Worm (Caenorhabditis elegans): Measurements from ENCODE around the gene Y42H9AR.5.
A peak's percentile ranks its signal among the peaks of the same experiment; 100 is the strongest.

Y42H9AR.5 gene

ce11 chrIV:8152145-8152544 is 49.8 kb downstream of the Y42H9AR.5 start, which contains the start of gene faah-2:
faah-2 (plus strand) TSS chrIV:8152445.
- TF ChIP-seq unc-62 (GFP tag; optimal IDR thresholded peaks at IDR 0.05 in 1 of 2) (peak in 1 of 2 experiments; percentile 50), unc-62 (tag; optimal IDR thresholded peaks at IDR 0.05) (no peak), zip-11 (GFP tag; IDR thresholded peaks at IDR 0.05) (no peak)

DNA sequence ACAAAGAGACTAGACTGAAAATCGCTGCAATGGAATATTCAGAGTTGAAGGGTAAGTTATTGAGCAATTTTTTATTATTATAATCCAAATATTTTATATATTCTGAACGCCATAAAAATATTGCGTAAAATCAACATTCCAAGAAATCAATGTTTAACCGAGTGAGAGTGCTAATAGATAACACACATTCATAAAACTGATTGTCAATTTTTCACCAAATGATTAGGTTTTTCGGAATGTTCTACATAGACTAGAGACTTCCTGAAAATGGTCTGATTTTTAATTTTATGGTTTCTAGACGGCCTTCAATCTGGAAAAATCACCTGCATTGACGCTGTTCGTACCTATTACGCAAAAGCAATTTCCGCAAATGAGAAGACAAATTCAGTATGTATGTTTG is 50.4 kb downstream of the Y42H9AR.5 start:
- TF ChIP-seq nhr-76 (tag; optimal IDR thresholded peaks at IDR 0.05) (no peak), Y5F2A.4 (GFP tag; optimal IDR thresholded peaks at IDR 0.05) (no peak), mdt-29 (GFP tag; IDR thresholded peaks at IDR 0.05) (no peak), Y48G9A.11 (GFP tag; IDR thresholded peaks at IDR 0.05) (no peak), nhr-42 (GFP tag; IDR thresholded peaks at IDR 0.05) (no peak), lim-7 (GFP tag; IDR thresholded peaks at IDR 0.05) (no peak), spr-1 (tag; optimal IDR thresholded peaks at IDR 0.05) (no peak), rbr-2 (tag; optimal IDR thresholded peaks at IDR 0.05) (no peak), pqm-1 (tag; optimal IDR thresholded peaks at IDR 0.05) (peak; percentile 54), skn-1 (tag; optimal IDR thresholded peaks at IDR 0.05) (no peak), php-3 (GFP tag; IDR thresholded peaks at IDR 0.05) (no peak), cey-2 (tag; optimal IDR thresholded peaks at IDR 0.05; ENCODE audit: borderline replicate concordance, insufficient read depth) (no peak), hlh-11 (tag; optimal IDR thresholded peaks at IDR 0.05) (peak; percentile 11), nhr-102 (tag; optimal IDR thresholded peaks at IDR 0.05) (no peak), lin-29 (GFP tag; IDR thresholded peaks at IDR 0.05) (no peak), dmd-8 (GFP tag; IDR thresholded peaks at IDR 0.05) (no peak), snpc-1.2 (GFP tag; IDR thresholded peaks at IDR 0.05) (no peak), lin-1 (GFP tag; IDR thresholded peaks at IDR 0.05) (no peak), dve-1 (tag; optimal IDR thresholded peaks at IDR 0.05; ENCODE audit: insufficient read depth) (peak; percentile 21), ceh-20 (GFP tag; IDR thresholded peaks at IDR 0.05) (no peak), nhr-41 (GFP tag; IDR thresholded peaks at IDR 0.05) (no peak), dmd-6 (GFP tag; IDR thresholded peaks at IDR 0.05) (0 out of 2 replicates have a peak, but pooled peaks have one; percentile 9), hif-1 (tag; optimal IDR thresholded peaks at IDR 0.05) (no peak), mep-1 (tag; optimal IDR thresholded peaks at IDR 0.05) (no peak), aha-1 (tag) (no peak), nhr-6 (tag; optimal IDR thresholded peaks at IDR 0.05) (no peak), saeg-2 (GFP tag; IDR thresholded peaks at IDR 0.05) (no peak), lin-13 (GFP tag; optimal IDR thresholded peaks at IDR 0.05) (no peak), daf-16 (GFP tag; optimal IDR thresholded peaks at IDR 0.05) (no peak), daf-16 (tag; optimal IDR thresholded peaks at IDR 0.05) (peak; percentile 49), nhr-28 (tag; optimal IDR thresholded peaks at IDR 0.05) (peak; percentile 53), lsy-2 (tag; optimal IDR thresholded peaks at IDR 0.05) (no peak), F26F4.8 (GFP tag; conservative IDR thresholded peaks at IDR 0.05) (no peak), aly-2 (tag; optimal IDR thresholded peaks at IDR 0.05) (no peak), dmd-9 (GFP tag; IDR thresholded peaks at IDR 0.05) (no peak), zip-11 (GFP tag; IDR thresholded peaks at IDR 0.05) (no peak), spr-3 (GFP tag; optimal IDR thresholded peaks at IDR 0.05) (no peak), set-16 (GFP tag; IDR thresholded peaks at IDR 0.05) (no peak), hlh-30 (tag; optimal IDR thresholded peaks at IDR 0.05; ENCODE audit: insufficient read depth) (no peak), lir-3 (tag; optimal IDR thresholded peaks at IDR 0.05) (no peak), R02D3.7 (tag; optimal IDR thresholded peaks at IDR 0.05) (no peak), ceh-44 (GFP tag; IDR thresholded peaks at IDR 0.05) (no peak), mxl-2 (GFP tag; conservative IDR thresholded peaks at IDR 0.05) (no peak), Y105C5A.15 (GFP tag; IDR thresholded peaks at IDR 0.05) (no peak), unc-62 (GFP tag; optimal IDR thresholded peaks at IDR 0.05 in 1 of 2) (no peak), unc-62 (tag; optimal IDR thresholded peaks at IDR 0.05) (no peak)

Data from whole organism, L4 larva.